Worm (Caenorhabditis elegans): ENCODE data around the gene C01C4.3.

ce11 chrX:3650100-3650809, 46.4 kb upstream of the C01C4.3 start, which contains the start of the genes sax-1 and R11G1.2:
- TF ChIP-seq nhr-25 (tag; optimal IDR thresholded peaks at IDR 0.05; ENCODE audit: borderline replicate concordance, insufficient read depth) (peak; percentile 25), spr-3 (GFP tag; optimal IDR thresholded peaks at IDR 0.05) (no peak), nhr-28 (tag; optimal IDR thresholded peaks at IDR 0.05) (peak; percentile 41), fos-1 (tag; optimal IDR thresholded peaks at IDR 0.05) (no peak), F37D6.2 (tag; optimal IDR thresholded peaks at IDR 0.05) (no peak)
